Fruit fly (Drosophila melanogaster) whole organism, embryonic: Measurements from ENCODE around the gene CG43400.

Source experiments
- Aef1 ChIP-seq: fragments of 200-800 bp; sonication (Bioruptor generic); IDR thresholded peaks from 3 replicates; pipeline ENCODE4 v1.3.6; 2022; ENCODE audit warnings: missing biosample characterization, missing genetic modification characterization
- Atf6 ChIP-seq: fragments of 200-800 bp; sonication (Bioruptor generic); IDR thresholded peaks from 2 replicates; pipeline ENCODE4 v1.3.6; 2022; ENCODE audit warnings: missing biosample characterization, missing genetic modification characterization
- Bdp1 ChIP-seq: fragments of 200-800 bp; sonication (Bioruptor generic); optimal IDR thresholded peaks from 3 replicates; lab custom pipeline; 2016; ENCODE audit warnings: missing biosample characterization, missing genetic modification characterization
- CG11504 ChIP-seq: fragments of 200-800 bp; sonication (Bioruptor generic); optimal IDR thresholded peaks from 3 replicates; lab custom pipeline; 2019; ENCODE audit warnings: missing biosample characterization, mild to moderate bottlenecking, missing genetic modification characterization, moderate library complexity
- CG1602 ChIP-seq: fragments of 200-800 bp; sonication (Bioruptor generic); optimal IDR thresholded peaks from 3 replicates; lab custom pipeline; 2016; ENCODE audit warnings: missing biosample characterization, missing genetic modification characterization
- CG17361 ChIP-seq: fragments of 200-800 bp; sonication (Bioruptor generic); IDR thresholded peaks from 3 replicates; pipeline ENCODE4 v1.3.6; 2022; ENCODE audit warnings: missing biosample characterization, missing genetic modification characterization
- CG18476 ChIP-seq: fragments of 200-800 bp; sonication (Bioruptor generic); optimal IDR thresholded peaks from 2 replicates; lab custom pipeline; 2016; ENCODE audit warnings: missing biosample characterization, mild to moderate bottlenecking, missing genetic modification characterization
- CG2199 ChIP-seq: fragments of 200-800 bp; sonication (Bioruptor generic); IDR thresholded peaks from 3 replicates; pipeline ENCODE4 v1.3.6; 2022; ENCODE audit warnings: missing biosample characterization, missing genetic modification characterization
- CG31441 ChIP-seq: fragments of 200-800 bp; sonication (Bioruptor generic); IDR thresholded peaks from 2 replicates; pipeline ENCODE4 v1.3.6; 2022; ENCODE audit warnings: missing biosample characterization, missing genetic modification characterization
- CG33213 ChIP-seq: fragments of 200-800 bp; sonication (Bioruptor generic); optimal IDR thresholded peaks from 3 replicates; lab custom pipeline; 2016; ENCODE audit warnings: missing biosample characterization, missing genetic modification characterization
- CG42726 ChIP-seq: fragments of 200-800 bp; sonication (Bioruptor generic); IDR thresholded peaks from 2 replicates; pipeline ENCODE4 v1.3.6; 2022; ENCODE audit warnings: missing biosample characterization, missing genetic modification characterization; ENCODE audit not compliant: partially characterized antibody
- CG4617 ChIP-seq: fragments of 200-800 bp; sonication (Bioruptor generic); optimal IDR thresholded peaks from 3 replicates; lab custom pipeline; 2016; ENCODE audit warnings: missing biosample characterization, missing genetic modification characterization, borderline replicate concordance
- CG4854 ChIP-seq: fragments of 200-800 bp; sonication (Bioruptor generic); optimal IDR thresholded peaks from 2 replicates; lab custom pipeline; 2016; ENCODE audit warnings: missing biosample characterization, missing genetic modification characterization, inconsistent platforms
- CG5245 ChIP-seq: fragments of 200-800 bp; sonication (Bioruptor generic); optimal IDR thresholded peaks from 3 replicates; lab custom pipeline; 2016; ENCODE audit warnings: missing biosample characterization, missing genetic modification characterization
- CG6272 ChIP-seq: fragments of 200-800 bp; sonication (Bioruptor generic); IDR thresholded peaks from 2 replicates; pipeline ENCODE4 v1.3.6; 2022; ENCODE audit warnings: missing biosample characterization, missing genetic modification characterization
- CG6683 ChIP-seq: fragments of 200-800 bp; sonication (Bioruptor generic); optimal IDR thresholded peaks from 2 replicates; lab custom pipeline; 2017; ENCODE audit warnings: missing biosample characterization, mild to moderate bottlenecking, missing genetic modification characterization, missing genetic modification reagents
- CG7372 ChIP-seq: fragments of 200-800 bp; sonication (Bioruptor generic); IDR thresholded peaks from 2 replicates; pipeline ENCODE4 v1.3.6; 2022; ENCODE audit warnings: missing biosample characterization, missing genetic modification characterization
- CG8388 ChIP-seq: fragments of 200-800 bp; sonication (Bioruptor generic); optimal IDR thresholded peaks from 2 replicates; lab custom pipeline; 2019; ENCODE audit warnings: missing biosample characterization, mild to moderate bottlenecking, missing genetic modification characterization, moderate library complexity
- CG8478 ChIP-seq: fragments of >200 bp; optimal IDR thresholded peaks from 2 replicates; lab custom pipeline; 2018
- CG8944 ChIP-seq: fragments of 200-800 bp; sonication (Bioruptor generic); optimal IDR thresholded peaks from 3 replicates; lab custom pipeline; 2016; ENCODE audit warnings: missing biosample characterization, missing genetic modification characterization
- CG9437 ChIP-seq: fragments of 200-800 bp; sonication (Bioruptor generic); optimal IDR thresholded peaks from 2 replicates; lab custom pipeline; 2018; ENCODE audit warnings: missing biosample characterization, mild to moderate bottlenecking, missing genetic modification characterization
- Dbx ChIP-seq: fragments of 200-800 bp; sonication (Bioruptor generic); IDR thresholded peaks from 3 replicates; pipeline ENCODE4 v1.3.6; 2022; ENCODE audit warnings: missing biosample characterization, missing genetic modification characterization
- Dek ChIP-seq: fragments of 200-800 bp; sonication (Bioruptor generic); optimal IDR thresholded peaks from 3 replicates; lab custom pipeline; 2019; ENCODE audit warnings: missing biosample characterization, mild to moderate bottlenecking, missing genetic modification characterization, moderate library complexity
- Dll ChIP-seq: fragments of 200-800 bp; sonication (Bioruptor generic); IDR thresholded peaks from 4 replicates; pipeline ENCODE4 v1.3.6; 2022; ENCODE audit warnings: missing biosample characterization, missing genetic modification characterization; ENCODE audit not compliant: partially characterized antibody
- HLH3B ChIP-seq: fragments of 200-800 bp; sonication (Bioruptor generic); IDR thresholded peaks from 2 replicates; pipeline ENCODE4 v1.3.6; 2022; ENCODE audit warnings: missing biosample characterization, missing genetic modification characterization
- HLH54F ChIP-seq: fragments of 200-800 bp; sonication (Bioruptor generic); optimal IDR thresholded peaks from 3 replicates; lab custom pipeline; 2016; ENCODE audit warnings: missing biosample characterization, missing genetic modification characterization
- Meics ChIP-seq: fragments of 200-800 bp; sonication (Bioruptor generic); optimal IDR thresholded peaks from 2 replicates; lab custom pipeline; 2017; ENCODE audit warnings: missing biosample characterization, mild to moderate bottlenecking, missing genetic modification characterization
- Optix ChIP-seq: fragments of 200-800 bp; sonication (Bioruptor generic); IDR thresholded peaks from 3 replicates; pipeline ENCODE4 v1.3.6; 2022; ENCODE audit warnings: missing biosample characterization, missing genetic modification characterization
- Ptx1 ChIP-seq: fragments of 200-800 bp; sonication (Bioruptor generic); IDR thresholded peaks from 2 replicates; pipeline ENCODE4 v1.3.6; 2022; ENCODE audit warnings: missing biosample characterization, missing genetic modification characterization
- Rfx ChIP-seq: fragments of 200-800 bp; sonication (Bioruptor generic); IDR thresholded peaks from 2 replicates; pipeline ENCODE4 v1.3.6; 2022; ENCODE audit warnings: missing biosample characterization, missing genetic modification characterization
- Spps ChIP-seq: fragments of 200-800 bp; sonication (Bioruptor generic); optimal IDR thresholded peaks from 2 replicates; lab custom pipeline; 2018; ENCODE audit warnings: missing biosample characterization, mild to moderate bottlenecking, missing genetic modification characterization
- ase ChIP-seq: fragments of 200-800 bp; sonication (Bioruptor generic); IDR thresholded peaks from 3 replicates; pipeline ENCODE4 v1.3.6; 2022; ENCODE audit warnings: missing biosample characterization, missing genetic modification characterization
- cad ChIP-seq: fragments of >200 bp; optimal IDR thresholded peaks from 2 replicates; lab custom pipeline; 2017; ENCODE audit warnings: missing biosample characterization, missing genetic modification characterization
- cas ChIP-seq: fragments of 200-800 bp; sonication (Bioruptor generic); IDR thresholded peaks from 2 replicates; pipeline ENCODE4 v1.3.6; 2022; ENCODE audit warnings: missing biosample characterization, missing genetic modification characterization
- chn ChIP-seq: fragments of 200-800 bp; sonication (Bioruptor generic); optimal IDR thresholded peaks from 2 replicates; lab custom pipeline; 2016; ENCODE audit warnings: missing biosample characterization, missing genetic modification characterization
- dpn ChIP-seq, 2 experiments: fragments of 200-800 bp; sonication (Bioruptor generic); optimal IDR thresholded peaks; 3 replicates each; lab custom pipeline; 2016; ENCODE audit warnings: missing biosample characterization in 2 of 2, missing genetic modification characterization in 2 of 2
- en ChIP-seq: fragments of 200-800 bp; sonication (Bioruptor generic); optimal IDR thresholded peaks from 2 replicates; lab custom pipeline; 2016; ENCODE audit warnings: missing biosample characterization, missing genetic modification characterization
- exex ChIP-seq: fragments of 200-800 bp; sonication (Bioruptor generic); optimal IDR thresholded peaks from 4 replicates; lab custom pipeline; 2018; ENCODE audit warnings: missing biosample characterization, mild to moderate bottlenecking, missing genetic modification characterization, moderate library complexity
- eyg ChIP-seq: fragments of 200-800 bp; sonication (Bioruptor generic); optimal IDR thresholded peaks from 3 replicates; lab custom pipeline; 2016; ENCODE audit warnings: missing biosample characterization, missing genetic modification characterization
- fru ChIP-seq: fragments of >200 bp; optimal IDR thresholded peaks from 2 replicates; lab custom pipeline; 2017
- hth ChIP-seq: fragments of >200 bp; optimal IDR thresholded peaks from 2 replicates; lab custom pipeline; 2017; ENCODE audit warnings: inconsistent platforms
- ind ChIP-seq: fragments of 200-800 bp; sonication (Bioruptor generic); optimal IDR thresholded peaks from 3 replicates; lab custom pipeline; 2016; ENCODE audit warnings: missing biosample characterization, missing genetic modification characterization
- klu ChIP-seq: fragments of 200-800 bp; sonication (Bioruptor generic); IDR thresholded peaks from 2 replicates; pipeline ENCODE4 v1.3.6; 2022; ENCODE audit warnings: missing biosample characterization, missing genetic modification characterization
- nerfin-1 ChIP-seq: fragments of 200-800 bp; sonication (Bioruptor generic); optimal IDR thresholded peaks from 3 replicates; lab custom pipeline; 2019; ENCODE audit warnings: missing biosample characterization, mild to moderate bottlenecking, missing genetic modification characterization, moderate library complexity
- oc ChIP-seq: fragments of 200-800 bp; sonication (Bioruptor generic); optimal IDR thresholded peaks from 2 replicates; lab custom pipeline; 2018; ENCODE audit warnings: missing biosample characterization, mild to moderate bottlenecking, missing genetic modification characterization, moderate library complexity
- pb ChIP-seq: fragments of 200-800 bp; sonication (Bioruptor generic); optimal IDR thresholded peaks from 3 replicates; lab custom pipeline; 2016; ENCODE audit warnings: missing biosample characterization, missing genetic modification characterization
- peb ChIP-seq: fragments of 200-800 bp; sonication (Bioruptor generic); IDR thresholded peaks from 2 replicates; pipeline ENCODE4 v1.3.6; 2022; ENCODE audit warnings: missing biosample characterization, missing genetic modification characterization
- trh ChIP-seq: fragments of 200-800 bp; sonication (Bioruptor generic); optimal IDR thresholded peaks from 2 replicates; lab custom pipeline; 2016; ENCODE audit warnings: missing biosample characterization, missing genetic modification characterization
- ttk ChIP-seq: fragments of 200-800 bp; sonication (Bioruptor generic); IDR thresholded peaks from 2 replicates; pipeline ENCODE4 v2.1.2; 2022; ENCODE audit warnings: missing biosample characterization, missing genetic modification characterization
- twi ChIP-seq: fragments of 200-800 bp; optimal IDR thresholded peaks from 2 replicates; lab custom pipeline; 2019; ENCODE audit warnings: missing biosample characterization, mild to moderate bottlenecking, missing genetic modification characterization, moderate library complexity
- zf30C ChIP-seq: fragments of 200-800 bp; sonication (Bioruptor generic); optimal IDR thresholded peaks from 3 replicates; lab custom pipeline; 2018; ENCODE audit warnings: missing biosample characterization, mild to moderate bottlenecking, missing genetic modification characterization

The CG43400 gene

DNA sequence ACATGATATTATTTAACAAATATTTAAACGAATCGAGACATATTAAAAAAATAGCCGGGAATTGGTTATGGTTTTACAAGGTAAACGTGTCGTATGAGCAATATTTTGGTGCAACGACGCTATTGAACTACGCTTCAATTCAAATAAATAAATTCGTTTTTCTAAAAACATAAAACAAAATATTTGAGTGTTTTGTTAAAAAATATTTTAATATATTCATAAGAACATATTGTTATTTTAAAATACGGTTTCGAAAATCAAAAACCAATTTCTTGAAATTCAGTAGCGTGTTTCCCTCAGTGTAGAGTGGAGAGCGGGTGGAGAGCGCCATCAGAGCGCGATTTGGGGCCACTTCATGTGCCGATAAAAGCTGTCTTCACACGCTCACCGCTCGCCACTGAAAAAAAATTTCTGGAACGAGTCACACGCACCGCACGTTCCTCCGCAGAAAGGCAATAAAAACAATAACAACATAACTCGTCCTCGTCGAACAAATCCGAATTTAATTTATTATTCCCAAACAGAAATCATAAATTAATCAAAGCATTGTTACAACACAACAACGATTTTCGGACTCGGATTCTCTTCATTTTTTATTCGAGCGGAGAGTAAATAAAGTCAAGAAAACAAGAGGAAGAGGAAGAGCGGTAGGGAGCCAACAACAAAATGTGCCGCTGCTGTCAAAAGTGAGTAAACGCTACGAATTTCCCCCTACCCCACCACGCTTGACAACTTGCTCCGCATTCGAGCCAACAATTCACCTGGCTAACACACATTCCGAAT is 45.0 kb downstream of the CG43400 start (continued):
- TF ChIP-seq CG6683 (peak; percentile 84), pb (GFP tag; lab: Kevin White, UChicago) (peak; percentile 33), Optix (GFP tag; lab: Robert Waterston, UW) (peak; percentile 62; the same call in 2 of the 3 replicates), CG5245 (GFP tag; lab: Kevin White, UChicago) (peak; percentile 62), CG42726 (GFP tag; lab: Robert Waterston, UW) (no peak), CG2199 (no peak), trh (GFP tag; lab: Kevin White, UChicago) (peak; percentile 85), CG18476 (peak; percentile 82), ind (GFP tag; lab: Kevin White, UChicago) (peak; percentile 84), hth (lab: Kevin White, UChicago) (no peak), peb (peak; percentile 64), chn (GFP tag; lab: Kevin White, UChicago) (peak; percentile 9), nerfin-1 (tag; lab: Kevin White, UChicago) (peak; percentile 87), cas (peak; percentile 12; the same call in 1 of the 2 replicates), CG4854 (GFP tag; lab: Kevin White, UChicago) (peak; percentile 46), Dek (tag; lab: Kevin White, UChicago) (peak; percentile 93), dpn (GFP tag; optimal IDR thresholded peaks at IDR 0.05; lab: Kevin White, UChicago) (peak; percentile 42 to 80), CG8944 (GFP tag; lab: Kevin White, UChicago) (no peak), exex (tag; lab: Kevin White, UChicago) (peak; percentile 51), CG1602 (GFP tag; lab: Kevin White, UChicago) (peak; percentile 86), CG8478 (lab: Kevin White, UChicago) (no peak), Dbx (GFP tag; lab: Robert Waterston, UW) (peak; percentile 41; the same call in 1 of the 3 replicates), HLH3B (GFP tag; lab: Robert Waterston, UW) (peak; percentile 78), en (peak; percentile 32), oc (tag; lab: Kevin White, UChicago) (peak; percentile 14), Ptx1 (GFP tag; lab: Robert Waterston, UW) (peak; percentile 83), HLH54F (GFP tag; lab: Kevin White, UChicago) (peak; percentile 51), CG11504 (tag; lab: Kevin White, UChicago) (peak; percentile 96), klu (GFP tag; lab: Robert Waterston, UW) (peak; percentile 84; the same call in 1 of the 2 replicates), CG4617 (peak; percentile 19), CG33213 (GFP tag; lab: Kevin White, UChicago) (no peak), Spps (peak; percentile 88), Aef1 (peak; percentile 64), eyg (GFP tag; lab: Kevin White, UChicago) (no peak), Rfx (GFP tag; lab: Robert Waterston, UW) (peak; percentile 64), Meics (GFP tag; lab: Kevin White, UChicago) (peak; percentile 96), ttk (peak; percentile 72), CG9437 (peak; percentile 95), Dll (GFP tag; lab: Robert Waterston, UW) (no peak), zf30C (GFP tag; lab: Kevin White, UChicago) (peak; percentile 80), ase (GFP tag; lab: Robert Waterston, UW) (peak; percentile 68), CG31441 (GFP tag; lab: Robert Waterston, UW) (peak; percentile 86), twi (tag; lab: Kevin White, UChicago) (peak; percentile 81), Atf6 (GFP tag; lab: Robert Waterston, UW) (peak; percentile 81), fru (lab: Kevin White, UChicago) (no peak), CG6272 (peak; percentile 59), CG7372 (GFP tag; lab: Robert Waterston, UW) (peak; percentile 70), cad (peak; percentile 13), Bdp1 (GFP tag; lab: Kevin White, UChicago) (peak; percentile 57), CG8388 (GFP tag; lab: Kevin White, UChicago) (peak; percentile 89), CG17361 (GFP tag; lab: Robert Waterston, UW) (peak; percentile 95)
